Fruit fly (Drosophila melanogaster) Kc167 (cell line): ENCODE measurements around the gene Cpr72Ea.

Experiments
- Myc ChIP-seq: fragments of >200 bp; optimal IDR thresholded peaks from 2 replicates; lab custom pipeline; 2017; ENCODE audit warnings: missing external identifiers
- Sin3A ChIP-seq: fragments of >200 bp; optimal IDR thresholded peaks from 2 replicates; lab custom pipeline; 2018; ENCODE audit warnings: missing external identifiers
- h ChIP-seq: fragments of >200 bp; optimal IDR thresholded peaks from 3 replicates; lab custom pipeline; 2018; ENCODE audit warnings: missing external identifiers
- insv ChIP-seq: fragments of >200 bp; optimal IDR thresholded peaks from 3 replicates; lab custom pipeline; 2018; ENCODE audit warnings: missing external identifiers
- psq ChIP-seq: fragments of >200 bp; optimal IDR thresholded peaks from 2 replicates; lab custom pipeline; 2017; ENCODE audit warnings: missing external identifiers
- ttk ChIP-seq: sonication (Bioruptor generic); optimal IDR thresholded peaks from 2 replicates; lab custom pipeline; 2017; ENCODE audit warnings: missing external identifiers

The Cpr72Ea gene

dm6 chr3L:16333013-16333412 is 29.4 kb upstream of the Cpr72Ea start, which contains the start of gene CG13056:
CG13056 (plus strand) TSS chr3L:16333313.
- TF ChIP-seq Myc (lab: Kevin White, UChicago) (no peak), psq (lab: Kevin White, UChicago) (no peak), h (lab: Kevin White, UChicago) (no peak), ttk (lab: Kevin White, UChicago) (no peak), insv (lab: Kevin White, UChicago) (no peak), Sin3A (lab: Kevin White, UChicago) (no peak)

- no peak for TF ChIP-seq h (lab: Kevin White, UChicago)
- TF ChIP-seq Sin3A (lab: Kevin White, UChicago): no peak
- no peak for TF ChIP-seq Myc (lab: Kevin White, UChicago)
- TF ChIP-seq psq (lab: Kevin White, UChicago): no peak
- TF ChIP-seq insv (lab: Kevin White, UChicago): no peak
- TF ChIP-seq ttk (lab: Kevin White, UChicago): no peak
Observed at dm6 chr3L:16334876-16335275, 27.5 kb upstream of the Cpr72Ea start.

- TF ChIP-seq h (lab: Kevin White, UChicago) (no peak), insv (lab: Kevin White, UChicago) (no peak), Myc (lab: Kevin White, UChicago) (no peak), psq (lab: Kevin White, UChicago) (no peak), ttk (lab: Kevin White, UChicago) (no peak), Sin3A (lab: Kevin White, UChicago) (no peak)
Observed at dm6 chr3L:16337739-16338138, 24.7 kb upstream of the Cpr72Ea start.

dm6 chr3L:16338703-16339102 is 23.7 kb upstream of the Cpr72Ea start, which contains the start of gene CG4998:
CG4998 (plus strand) TSS chr3L:16339003.
- TF ChIP-seq psq (lab: Kevin White, UChicago): no peak
- no peak for TF ChIP-seq Myc (lab: Kevin White, UChicago)
- TF ChIP-seq insv (lab: Kevin White, UChicago): no peak
- no peak for TF ChIP-seq h (lab: Kevin White, UChicago)
- TF ChIP-seq ttk (lab: Kevin White, UChicago): no peak
- TF ChIP-seq Sin3A (lab: Kevin White, UChicago): no peak

- TF ChIP-seq h (lab: Kevin White, UChicago): no peak
Observed at dm6 chr3L:16339463-16339862, 22.9 kb upstream of the Cpr72Ea start.

dm6 chr3L:16339873-16340272 is 22.5 kb upstream of the Cpr72Ea start:
- TF ChIP-seq insv (lab: Kevin White, UChicago): no peak
- TF ChIP-seq ttk (lab: Kevin White, UChicago): no peak
- no peak for TF ChIP-seq h (lab: Kevin White, UChicago)

- TF ChIP-seq h (lab: Kevin White, UChicago) (no peak), insv (lab: Kevin White, UChicago) (no peak), psq (lab: Kevin White, UChicago) (no peak), ttk (lab: Kevin White, UChicago) (no peak), Myc (lab: Kevin White, UChicago) (no peak), Sin3A (lab: Kevin White, UChicago) (no peak)
Observed at dm6 chr3L:16346023-16346422, 16.4 kb upstream of the Cpr72Ea start, which contains the start of gene CG33257. CG33257 (plus strand) TSS chr3L:16346323.

dm6 chr3L:16347914-16348313 is 14.5 kb upstream of the Cpr72Ea start, which contains the start of gene mRpS34:
mRpS34 (plus strand) TSS chr3L:16348074.
- no peak for TF ChIP-seq Sin3A (lab: Kevin White, UChicago)
- no peak for TF ChIP-seq ttk (lab: Kevin White, UChicago)
- TF ChIP-seq Myc (lab: Kevin White, UChicago): no peak
- TF ChIP-seq h (lab: Kevin White, UChicago): no peak

- TF ChIP-seq Myc (lab: Kevin White, UChicago) (no peak), insv (lab: Kevin White, UChicago) (no peak), h (lab: Kevin White, UChicago) (no peak)
Observed at dm6 chr3L:16349686-16350085, 12.7 kb upstream of the Cpr72Ea start.

- TF ChIP-seq ttk (lab: Kevin White, UChicago) (no peak), psq (lab: Kevin White, UChicago) (no peak), insv (lab: Kevin White, UChicago) (no peak), h (lab: Kevin White, UChicago) (no peak), Myc (lab: Kevin White, UChicago) (no peak), Sin3A (lab: Kevin White, UChicago) (no peak)
Observed at dm6 chr3L:16351770-16352429, 10.5 kb upstream of the Cpr72Ea start, which contains the start of the genes Golgin104 and Tcs3. Golgin104 (minus strand) TSS chr3L:16351951. Tcs3 (plus strand) TSS chr3L:16351991.

dm6 chr3L:16354197-16354596 is 8.2 kb upstream of the Cpr72Ea start, which contains the start of gene Pdh:
Pdh (minus strand) TSS chr3L:16354297.
- no peak for TF ChIP-seq Sin3A (lab: Kevin White, UChicago)
- TF ChIP-seq insv (lab: Kevin White, UChicago): no peak
- no peak for TF ChIP-seq ttk (lab: Kevin White, UChicago)
- TF ChIP-seq Myc (lab: Kevin White, UChicago): no peak
- TF ChIP-seq h (lab: Kevin White, UChicago): no peak
- no peak for TF ChIP-seq psq (lab: Kevin White, UChicago)

dm6 chr3L:16356171-16356765 is 6.1 kb upstream of the Cpr72Ea start:
- TF ChIP-seq h (lab: Kevin White, UChicago): no peak
- TF ChIP-seq psq (lab: Kevin White, UChicago): no peak
- no peak for TF ChIP-seq ttk (lab: Kevin White, UChicago)
- no peak for TF ChIP-seq Sin3A (lab: Kevin White, UChicago)
- no peak for TF ChIP-seq insv (lab: Kevin White, UChicago)
